Fruit fly (Drosophila melanogaster) Kc167 (cell line): ENCODE results near the gene mRpL49.

ENCODE experiments used
- Sin3A ChIP-seq: fragments of >200 bp; optimal IDR thresholded peaks from 2 replicates; lab custom pipeline; 2018; ENCODE audit warnings: missing external identifiers
- insv ChIP-seq: fragments of >200 bp; optimal IDR thresholded peaks from 3 replicates; lab custom pipeline; 2018; ENCODE audit warnings: missing external identifiers

dm6 chrX:12917177-12917576, 10.3 kb downstream of the mRpL49 start, which contains the start of gene fne:
- TF ChIP-seq Sin3A (lab: Kevin White, UChicago) (no peak), insv (lab: Kevin White, UChicago) (no peak)
